Fruit fly (Drosophila melanogaster) whole organism, pupa: ENCODE data around the gene Mrm2.

ENCODE experiments used
- CG13204 ChIP-seq: fragments of 200-800 bp; sonication (Bioruptor generic); optimal IDR thresholded peaks from 2 replicates; lab custom pipeline; 2018; ENCODE audit warnings: missing biosample characterization, mild to moderate bottlenecking, missing genetic modification characterization, moderate library complexity
- CG32121 ChIP-seq: fragments of 200-800 bp; sonication (Bioruptor generic); IDR thresholded peaks from 2 replicates; pipeline ENCODE4 v1.3.6; 2022; ENCODE audit warnings: missing biosample characterization, missing genetic modification characterization
- CG4496 ChIP-seq: fragments of 200-800 bp; sonication (Bioruptor generic); IDR thresholded peaks from 3 replicates; pipeline ENCODE4 v1.3.6; 2022; ENCODE audit warnings: missing biosample characterization, missing genetic modification characterization
- CG8301 ChIP-seq: fragments of 200-800 bp; sonication (Bioruptor generic); optimal IDR thresholded peaks from 2 replicates; lab custom pipeline; 2018; ENCODE audit warnings: missing biosample characterization, mild to moderate bottlenecking, missing genetic modification characterization
- CG9948 ChIP-seq: fragments of 200-800 bp; sonication (Bioruptor generic); optimal IDR thresholded peaks from 2 replicates; lab custom pipeline; 2018; ENCODE audit warnings: missing biosample characterization, mild to moderate bottlenecking, missing genetic modification characterization, moderate library complexity
- Pif1B ChIP-seq: fragments of 200-800 bp; sonication (Bioruptor generic); optimal IDR thresholded peaks from 3 replicates; lab custom pipeline; 2016; ENCODE audit warnings: missing biosample characterization, missing genetic modification characterization
- fd96Ca ChIP-seq: fragments of 200-800 bp; sonication (Bioruptor generic); IDR thresholded peaks from 3 replicates; pipeline ENCODE4 v1.3.6; 2022; ENCODE audit warnings: missing biosample characterization, missing genetic modification characterization
- gl ChIP-seq: fragments of 200-800 bp; sonication (Bioruptor generic); optimal IDR thresholded peaks from 2 replicates; lab custom pipeline; 2018; ENCODE audit warnings: missing biosample characterization, mild to moderate bottlenecking, missing genetic modification characterization

- TF ChIP-seq gl (no peak), fd96Ca (GFP tag; lab: Robert Waterston, UW) (peak; percentile 63), Pif1B (no peak), CG9948 (no peak), CG13204 (no peak), CG32121 (GFP tag; lab: Robert Waterston, UW) (no peak; the same call in 1 of the 2 replicates), CG4496 (GFP tag; lab: Robert Waterston, UW) (peak; percentile 75), CG8301 (tag; lab: Kevin White, UChicago) (no peak)
Measured at dm6 chr3R:19892046-19892445, 30.6 kb downstream of the Mrm2 start.
